Fruit fly (Drosophila melanogaster) whole organism: ENCODE results near the gene Cbs.

ENCODE experiments used
- CG8478 ChIP-seq: fragments of >200 bp; optimal IDR thresholded peaks from 2 replicates; lab custom pipeline; 2018; ENCODE audit warnings: inconsistent platforms
- EcR ChIP-seq, 2 experiments: fragments of >200 bp; optimal IDR thresholded peaks; 2 replicates each; lab custom pipeline; 2017; ENCODE audit warnings: missing biosample characterization in 2 of 2, missing genetic modification characterization in 2 of 2, missing genetic modification reagents in 2 of 2
- pan ChIP-seq: fragments of >200 bp; optimal IDR thresholded peaks from 2 replicates; lab custom pipeline; 2017
- psq ChIP-seq: fragments of >200 bp; optimal IDR thresholded peaks from 2 replicates; lab custom pipeline; 2017
- usp ChIP-seq: fragments of >200 bp; optimal IDR thresholded peaks from 2 replicates; lab custom pipeline; 2017; ENCODE audit warnings: missing biosample characterization, missing genetic modification characterization, mixed read lengths

DNA sequence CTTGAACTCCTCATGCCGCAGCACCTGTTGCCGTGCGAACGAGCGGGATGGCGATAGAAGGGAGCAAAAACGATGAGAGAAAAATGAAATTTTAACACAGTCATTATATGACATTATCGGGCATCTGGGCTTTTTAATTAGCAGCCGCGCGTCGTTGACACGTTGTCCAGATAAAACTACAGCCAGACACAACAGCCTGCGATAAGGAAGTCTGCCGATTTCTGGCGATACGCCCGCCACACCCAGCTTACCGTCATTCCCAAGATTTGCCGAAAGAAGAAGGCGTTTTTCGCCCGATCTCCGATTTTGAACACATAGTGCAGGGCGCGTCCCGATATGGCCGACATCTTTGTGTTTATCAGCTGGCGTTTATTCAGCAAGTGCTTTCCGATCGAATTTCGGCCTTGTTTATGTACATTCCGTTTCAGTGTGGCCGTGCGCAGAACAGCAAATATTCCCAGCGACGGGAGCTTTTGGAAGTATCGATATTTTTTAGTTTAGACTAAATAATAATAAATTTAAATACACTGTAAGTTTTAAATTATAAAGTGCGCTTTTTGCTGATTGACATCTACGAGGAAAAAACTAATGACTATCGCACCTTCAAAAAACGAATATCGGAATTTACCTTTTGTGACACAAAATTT is 16.9 kb upstream of the Cbs start, which contains the start of gene CG1532:
- TF ChIP-seq pan (no peak), EcR (GFP tag; optimal IDR thresholded peaks at IDR 0.05; lab: Kevin White, UChicago) (no peak), psq (no peak), usp (GFP tag; lab: Kevin White, UChicago) (no peak), CG8478 (no peak)
